Fruit fly (Drosophila melanogaster): ENCODE measurements around the gene Dhc1.

The Dhc1 gene

dm6 chr3R:9644620-9645019 lies 29.8 kb downstream of the Dhc1 start (continued):
- TF ChIP-seq CG11723 (GFP tag; optimal IDR thresholded peaks at IDR 0.05) (no peak), grau (tag; optimal IDR thresholded peaks at IDR 0.05) (no peak), CG17359 (tag; optimal IDR thresholded peaks at IDR 0.05) (no peak), zfh2 (GFP tag; optimal IDR thresholded peaks at IDR 0.05) (no peak), CG10543 (GFP tag; optimal IDR thresholded peaks at IDR 0.05) (no peak), bab2 (GFP tag; optimal IDR thresholded peaks at IDR 0.05) (no peak), CG12104 (GFP tag; optimal IDR thresholded peaks at IDR 0.05) (no peak), ems (GFP tag; optimal IDR thresholded peaks at IDR 0.05) (no peak), Asciz (GFP tag; optimal IDR thresholded peaks at IDR 0.05) (no peak), CG30403 (GFP tag; optimal IDR thresholded peaks at IDR 0.05) (no peak), Poxn (GFP tag; IDR thresholded peaks at IDR 0.05) (no peak), z (GFP tag; IDR thresholded peaks at IDR 0.05) (no peak), CG12236 (GFP tag; optimal IDR thresholded peaks at IDR 0.05) (no peak), fd64A (GFP tag; optimal IDR thresholded peaks at IDR 0.05) (no peak), CTCF (GFP tag; optimal IDR thresholded peaks at IDR 0.05) (no peak), Fer2 (tag; optimal IDR thresholded peaks at IDR 0.05) (no peak), CG16813 (GFP tag; IDR thresholded peaks at IDR 0.05; ENCODE audit: partially characterized antibody) (no peak), Nf-YA (GFP tag; IDR thresholded peaks at IDR 0.05) (no peak), Tbp (GFP tag; optimal IDR thresholded peaks at IDR 0.05) (no peak), Doc3 (GFP tag; IDR thresholded peaks at IDR 0.05; ENCODE audit: partially characterized antibody) (no peak), vnd (GFP tag; IDR thresholded peaks at IDR 0.05; ENCODE audit: partially characterized antibody) (no peak), CG6254 (GFP tag; optimal IDR thresholded peaks at IDR 0.05) (no peak), nmo (GFP tag; optimal IDR thresholded peaks at IDR 0.05) (no peak), CoRest (tag; optimal IDR thresholded peaks at IDR 0.05) (no peak), Hr78 (GFP tag; optimal IDR thresholded peaks at IDR 0.05) (peak in 1 of 2 experiments; percentile 46), CG6683 (GFP tag; optimal IDR thresholded peaks at IDR 0.05) (no peak), row (GFP tag; IDR thresholded peaks at IDR 0.05) (no peak), org-1 (GFP tag; optimal IDR thresholded peaks at IDR 0.05) (no peak), CG7987 (GFP tag; optimal IDR thresholded peaks at IDR 0.05) (no peak), exex (tag; optimal IDR thresholded peaks at IDR 0.05) (peak; percentile 84), Pdp1 (GFP tag; optimal IDR thresholded peaks at IDR 0.05) (peak in 1 of 2 experiments; percentile 69), grn (GFP tag; optimal IDR thresholded peaks at IDR 0.05) (peak; percentile 40), CG8281 (tag; optimal IDR thresholded peaks at IDR 0.05) (peak; percentile 93), Fer3 (tag; optimal IDR thresholded peaks at IDR 0.05) (no peak), CG5245 (GFP tag; optimal IDR thresholded peaks at IDR 0.05) (no peak), sob (GFP tag; IDR thresholded peaks at IDR 0.05) (0 out of 2 replicates have a peak, but pooled peaks have one; percentile 10), CG12769 (tag; optimal IDR thresholded peaks at IDR 0.05) (no peak)

DNA sequence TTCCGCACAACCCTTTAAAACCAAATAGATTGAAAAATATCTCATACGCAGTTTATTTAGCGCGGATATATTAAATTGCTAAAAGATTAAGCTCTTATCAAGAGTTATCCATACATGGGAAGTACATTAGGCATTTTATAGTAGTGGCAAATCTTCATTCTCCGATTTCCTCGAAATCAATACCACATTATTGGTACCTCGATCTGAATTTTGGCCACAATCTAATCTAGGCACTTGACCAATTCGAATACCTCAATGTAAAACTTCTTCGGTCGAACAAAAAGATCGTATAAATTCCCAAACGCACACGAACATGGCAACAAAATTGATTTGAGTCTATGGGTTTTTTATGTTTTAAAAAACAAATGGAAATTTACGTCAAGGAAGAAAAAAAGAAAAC lies 30.5 kb downstream of the Dhc1 start:
- TF ChIP-seq sug (tag; optimal IDR thresholded peaks at IDR 0.05), result peak; percentile 61
- TF ChIP-seq mirr (GFP tag; optimal IDR thresholded peaks at IDR 0.05), result peak; percentile 61
- no peak for TF ChIP-seq C15 (GFP tag; IDR thresholded peaks at IDR 0.05)
- no peak for TF ChIP-seq CG14860 (GFP tag; IDR thresholded peaks at IDR 0.05; ENCODE audit: partially characterized antibody)
- TF ChIP-seq grn (GFP tag; optimal IDR thresholded peaks at IDR 0.05), result peak; percentile 41
- TF ChIP-seq GATAe (GFP tag; conservative IDR thresholded peaks at IDR 0.05), result peak; percentile 39; the same call in 1 of the 2 replicates
- TF ChIP-seq Hand (GFP tag; optimal IDR thresholded peaks at IDR 0.05), result no peak
- TF ChIP-seq HHEX (GFP tag; optimal IDR thresholded peaks at IDR 0.05), result no peak
- TF ChIP-seq exex (tag; optimal IDR thresholded peaks at IDR 0.05), result peak; percentile 86
- peak; percentile 83 for TF ChIP-seq sd (tag; optimal IDR thresholded peaks at IDR 0.05)
- peak; percentile 74 for TF ChIP-seq CG34376 (GFP tag; optimal IDR thresholded peaks at IDR 0.05)
- TF ChIP-seq Hey (tag; optimal IDR thresholded peaks at IDR 0.05), result no peak
- no peak for TF ChIP-seq NfI (GFP tag; optimal IDR thresholded peaks at IDR 0.05)
- no peak for TF ChIP-seq gt (GFP tag; IDR thresholded peaks at IDR 0.05)
- TF ChIP-seq Nf-YC (tag; optimal IDR thresholded peaks at IDR 0.05), result no peak
